Worm (Caenorhabditis elegans) whole organism, L3 larva: ENCODE measurements around the gene alfa-1.

ENCODE experiments used
- R02D3.7 ChIP-seq: fragments of 150-350 bp; optimal IDR thresholded peaks from 2 replicates; lab custom pipeline; 2014; ENCODE audit warnings: missing biosample characterization, missing genetic modification characterization
- ZK546.5 ChIP-seq: sonication (generic microtip); optimal IDR thresholded peaks from 2 replicates; lab custom pipeline; 2017; ENCODE audit warnings: missing biosample characterization, missing genetic modification characterization
- aly-2 ChIP-seq: fragments of 150-350 bp; optimal IDR thresholded peaks from 2 replicates; lab custom pipeline; 2014; ENCODE audit warnings: missing biosample characterization, missing genetic modification characterization
- ama-1 ChIP-seq: fragments of 150-350 bp; optimal IDR thresholded peaks from 2 replicates; lab custom pipeline; 2018
- ceh-82 ChIP-seq: fragments of 150-350 bp; optimal IDR thresholded peaks from 2 replicates; lab custom pipeline; 2014; ENCODE audit warnings: missing biosample characterization, missing genetic modification characterization
- ceh-9 ChIP-seq: sonication (generic microtip); optimal IDR thresholded peaks from 2 replicates; lab custom pipeline; 2018; ENCODE audit warnings: missing biosample characterization, missing genetic modification characterization
- egl-27 ChIP-seq: sonication (generic microtip); optimal IDR thresholded peaks from 4 replicates; lab custom pipeline; 2017; ENCODE audit warnings: missing biosample characterization, missing genetic modification reagents, missing genetic modification characterization
- elt-2 ChIP-seq: sonication (generic microtip); optimal IDR thresholded peaks from 2 replicates; lab custom pipeline; 2016; ENCODE audit warnings: missing genetic modification reagents, mild to moderate bottlenecking, missing genetic modification characterization, missing compliant biosample characterization
- elt-3 ChIP-seq, 3 experiments: fragments of 150-350 bp in 1 of 3; sonication (generic microtip) in 2 of 3; optimal IDR thresholded peaks; 2 replicates in 2 of 3; 4 replicates in 1 of 3; lab custom pipeline; 2014 to 2017; ENCODE audit warnings: missing biosample characterization in 3 of 3, missing genetic modification characterization in 3 of 3
- eor-1 ChIP-seq, 2 experiments: fragments of 150-350 bp; optimal IDR thresholded peaks; 2 replicates each; lab custom pipeline; 2014 to 2018; ENCODE audit warnings: missing biosample characterization in 2 of 2, missing genetic modification characterization in 2 of 2
- fkh-2 ChIP-seq: fragments of 150-350 bp; optimal IDR thresholded peaks from 2 replicates; lab custom pipeline; 2014; ENCODE audit warnings: missing biosample characterization, missing genetic modification reagents, missing genetic modification characterization
- fos-1 ChIP-seq: fragments of 150-350 bp; optimal IDR thresholded peaks from 2 replicates; lab custom pipeline; 2014; ENCODE audit warnings: missing biosample characterization, missing genetic modification characterization
- hmg-11 ChIP-seq: sonication (generic microtip); optimal IDR thresholded peaks from 2 replicates; lab custom pipeline; 2016; ENCODE audit warnings: missing genetic modification characterization, missing compliant biosample characterization
- jun-1 ChIP-seq: fragments of 150-350 bp; optimal IDR thresholded peaks from 2 replicates; lab custom pipeline; 2014; ENCODE audit warnings: missing biosample characterization, missing genetic modification reagents, missing genetic modification characterization
- lin-15B ChIP-seq: fragments of 150-350 bp; optimal IDR thresholded peaks from 2 replicates; lab custom pipeline; 2014; ENCODE audit warnings: missing biosample characterization, missing genetic modification characterization
- mml-1 ChIP-seq: fragments of 150-350 bp; sonication (generic microtip); optimal IDR thresholded peaks from 3 replicates; lab custom pipeline; 2014; ENCODE audit warnings: missing biosample characterization, missing genetic modification characterization
- nfya-1 ChIP-seq: sonication (generic microtip); optimal IDR thresholded peaks from 2 replicates; lab custom pipeline; 2017; ENCODE audit warnings: missing genetic modification characterization, mild to moderate bottlenecking, missing compliant biosample characterization, antibody characterized with exemption, moderate library complexity; ENCODE audit not compliant: insufficient read depth
- nhr-11 ChIP-seq: fragments of 150-350 bp; optimal IDR thresholded peaks from 2 replicates; lab custom pipeline; 2014; ENCODE audit warnings: missing biosample characterization, missing genetic modification characterization
- nhr-12 ChIP-seq: fragments of 150-350 bp; optimal IDR thresholded peaks from 2 replicates; lab custom pipeline; 2014; ENCODE audit warnings: missing biosample characterization, missing genetic modification characterization
- nhr-23 ChIP-seq: fragments of 150-350 bp; optimal IDR thresholded peaks from 2 replicates; lab custom pipeline; 2014; ENCODE audit warnings: missing biosample characterization, missing genetic modification reagents, missing genetic modification characterization
- nhr-25 ChIP-seq: sonication (generic microtip); optimal IDR thresholded peaks from 2 replicates; lab custom pipeline; 2017; ENCODE audit warnings: missing biosample characterization, missing genetic modification characterization
- nhr-43 ChIP-seq: sonication (generic microtip); optimal IDR thresholded peaks from 2 replicates; lab custom pipeline; 2016; ENCODE audit warnings: mild to moderate bottlenecking, missing genetic modification characterization, missing compliant biosample characterization; ENCODE audit not compliant: poor library complexity, severe bottlenecking
- nhr-67 ChIP-seq: fragments of 150-350 bp; optimal IDR thresholded peaks from 2 replicates; lab custom pipeline; 2014; ENCODE audit warnings: missing biosample characterization, missing genetic modification characterization
- pha-4 ChIP-seq: fragments of 150-350 bp; optimal IDR thresholded peaks from 2 replicates; lab custom pipeline; 2014; ENCODE audit warnings: missing biosample characterization, missing genetic modification reagents, missing genetic modification characterization
- pqm-1 ChIP-seq: fragments of 150-350 bp; optimal IDR thresholded peaks from 2 replicates; lab custom pipeline; 2017; ENCODE audit warnings: missing biosample characterization, missing genetic modification characterization, inconsistent platforms
- skn-1 ChIP-seq: fragments of 150-350 bp; optimal IDR thresholded peaks from 2 replicates; lab custom pipeline; 2014; ENCODE audit warnings: missing biosample characterization, missing genetic modification characterization
- unc-39 ChIP-seq: sonication (generic microtip); optimal IDR thresholded peaks from 4 replicates; lab custom pipeline; 2017; ENCODE audit warnings: missing biosample characterization, missing genetic modification characterization
- ztf-4 ChIP-seq: fragments of 150-350 bp; optimal IDR thresholded peaks from 2 replicates; lab custom pipeline; 2014; ENCODE audit warnings: missing biosample characterization, missing genetic modification characterization

The alfa-1 gene

ce11 chrII:7628640-7629039, 33.7 kb downstream of the alfa-1 start:
- TF ChIP-seq unc-39 (tag; lab: Kevin White, UChicago) (no peak), ceh-82 (tag; lab: Kevin White, UChicago) (no peak), R02D3.7 (tag; lab: Kevin White, UChicago) (no peak), aly-2 (tag; lab: Kevin White, UChicago) (no peak), fos-1 (tag; lab: Kevin White, UChicago) (no peak), ceh-9 (tag; lab: Kevin White, UChicago) (no peak), nhr-11 (tag; lab: Kevin White, UChicago) (no peak), nhr-25 (peak; percentile 20), nhr-43 (tag; lab: Kevin White, UChicago) (peak; percentile 5), fkh-2 (tag; lab: Kevin White, UChicago) (no peak), ztf-4 (tag; lab: Kevin White, UChicago) (no peak), ama-1 (no peak)

DNA sequence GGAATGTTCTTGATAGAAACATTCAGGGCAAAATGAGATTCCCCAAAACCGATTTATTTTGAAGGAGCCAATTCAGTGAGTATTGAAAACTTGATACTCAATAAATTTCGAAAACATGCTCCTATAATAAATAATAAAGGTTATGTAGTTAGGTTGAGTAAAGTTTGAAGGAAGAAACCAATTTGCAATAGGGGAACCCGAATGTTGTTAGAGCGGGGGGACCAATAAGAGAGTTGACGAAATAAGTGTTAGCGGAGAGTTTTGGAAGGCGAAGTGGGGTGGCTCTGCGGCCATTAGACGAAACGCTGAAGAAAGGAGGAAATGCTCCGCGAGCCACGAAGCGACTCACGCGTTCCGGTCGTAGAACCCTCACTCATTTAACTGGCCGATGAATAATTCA, 37.3 kb downstream of the alfa-1 start:
- no peak for TF ChIP-seq skn-1 (tag; lab: Kevin White, UChicago)
- TF ChIP-seq pqm-1: no peak
- no peak for TF ChIP-seq nhr-43 (tag; lab: Kevin White, UChicago)
- no peak for TF ChIP-seq fos-1 (tag; lab: Kevin White, UChicago)
- TF ChIP-seq nfya-1 (tag; lab: Kevin White, UChicago): peak; percentile 33
- TF ChIP-seq ceh-9 (tag; lab: Kevin White, UChicago): no peak
- no peak for TF ChIP-seq eor-1 (tag; optimal IDR thresholded peaks at IDR 0.05; lab: Kevin White, UChicago)
- no peak for TF ChIP-seq nhr-67
- TF ChIP-seq, all 47 proteins: peak for 1

DNA sequence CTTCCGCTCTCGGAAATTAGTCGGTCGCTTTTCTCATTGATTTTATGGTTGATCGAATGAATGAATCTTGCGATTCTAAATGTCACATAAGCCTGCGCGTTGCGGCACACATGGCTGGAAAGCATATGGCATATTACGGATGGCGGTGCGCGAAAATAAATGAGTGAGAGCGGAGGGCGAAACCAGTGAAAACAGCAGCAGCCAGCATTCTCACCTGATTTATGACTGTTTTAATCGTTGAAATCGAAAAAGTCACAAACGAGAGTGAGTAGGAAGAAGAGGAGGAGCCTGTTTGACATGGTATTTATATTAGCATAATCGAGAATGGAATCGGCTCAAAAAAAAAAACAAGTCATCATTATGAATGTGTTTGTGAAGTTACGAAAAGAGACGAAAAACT, 38.0 kb downstream of the alfa-1 start:
- no peak for TF ChIP-seq ama-1
- TF ChIP-seq aly-2 (tag; lab: Kevin White, UChicago): no peak
- TF ChIP-seq ztf-4 (tag; lab: Kevin White, UChicago): no peak
- no peak for TF ChIP-seq nhr-67

DNA sequence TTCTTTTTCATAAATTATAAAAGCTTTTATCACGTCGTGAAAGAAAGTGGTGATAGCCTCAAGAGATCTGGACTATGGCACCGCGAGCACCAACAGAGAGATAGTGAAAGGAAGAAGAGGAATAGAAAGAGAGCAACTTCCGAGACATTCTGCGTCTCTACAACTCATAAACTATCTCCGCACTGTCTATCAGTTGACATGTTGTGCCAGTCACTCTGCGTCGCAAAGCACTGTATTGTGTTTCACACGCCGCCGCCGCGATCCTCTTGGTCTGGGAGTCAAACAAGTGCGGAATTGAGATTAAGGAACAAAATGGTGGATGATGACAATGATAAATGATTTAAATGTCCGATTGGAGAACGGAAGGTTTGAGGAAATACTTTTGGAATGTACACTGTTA, 38.9 kb downstream of the alfa-1 start:
- TF ChIP-seq nfya-1 (tag; lab: Kevin White, UChicago) (peak; percentile 7), pqm-1 (peak; percentile 38), nhr-67 (no peak), eor-1 (tag; optimal IDR thresholded peaks at IDR 0.05; lab: Kevin White, UChicago) (no peak), pha-4 (tag; lab: Kevin White, UChicago) (peak; percentile 70), mml-1 (tag; lab: Kevin White, UChicago) (no peak), jun-1 (tag; lab: Kevin White, UChicago) (peak; percentile 43), elt-2 (peak; percentile 76)
- TF ChIP-seq, all 47 proteins: peak for 5

ce11 chrII:7621513-7621912, 40.8 kb downstream of the alfa-1 start:
- TF ChIP-seq eor-1 (tag; optimal IDR thresholded peaks at IDR 0.05; lab: Kevin White, UChicago): no peak
- TF ChIP-seq nhr-23 (tag; lab: Kevin White, UChicago): peak; percentile 36

DNA sequence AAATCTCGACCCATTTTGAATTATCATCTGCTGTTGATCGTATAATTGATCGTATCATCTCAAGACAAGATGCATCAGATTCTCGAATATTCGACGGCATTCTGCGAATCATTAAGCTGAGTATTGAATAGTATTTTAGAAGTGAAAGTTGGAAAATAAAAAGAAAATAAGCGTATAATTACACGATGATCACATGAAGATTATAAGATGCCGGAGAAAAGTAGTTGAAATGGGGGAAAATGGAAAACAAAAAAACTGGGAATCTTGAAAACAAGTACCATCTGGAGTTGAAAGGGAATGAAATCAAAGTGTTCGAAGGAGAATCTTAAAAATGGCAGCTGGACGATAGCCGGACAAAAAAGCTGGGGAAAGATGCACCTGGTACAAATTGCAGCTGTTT, 41.9 kb downstream of the alfa-1 start, which contains the start of gene R07G3.8:
Gene R07G3.8 (minus strand): TSS at position 101 of the 400 bp plus-strand sequence.
- TF ChIP-seq egl-27 (tag; lab: Kevin White, UChicago) (no peak), nhr-12 (tag; lab: Kevin White, UChicago) (no peak), ZK546.5 (tag; lab: Kevin White, UChicago) (no peak), hmg-11 (tag; lab: Kevin White, UChicago) (no peak), nhr-11 (tag; lab: Kevin White, UChicago) (no peak)

ce11 chrII:7618212-7618611, 44.1 kb downstream of the alfa-1 start:
- TF ChIP-seq lin-15B (tag; lab: Kevin White, UChicago) (no peak), pha-4 (tag; lab: Kevin White, UChicago) (peak; percentile 5), pqm-1 (peak; percentile 52), elt-2 (peak; percentile 37)

DNA sequence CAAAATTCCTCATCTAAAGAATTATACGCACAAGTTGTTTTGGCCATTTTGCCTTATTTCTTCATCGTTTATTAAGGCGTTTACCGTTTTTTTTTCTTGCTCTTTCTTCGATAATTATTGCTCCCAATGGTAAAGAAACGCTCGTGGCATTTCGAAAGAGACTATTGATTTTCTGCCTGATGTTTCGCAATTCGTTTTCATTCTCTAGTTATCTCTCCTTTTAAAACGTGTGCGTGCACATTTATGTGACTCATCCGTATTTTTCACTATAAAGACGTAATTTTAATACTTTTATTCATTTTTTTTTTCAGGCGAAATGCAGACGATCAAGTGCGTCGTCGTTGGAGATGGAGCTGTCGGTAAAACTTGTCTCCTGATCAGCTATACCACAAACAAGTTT, 46.2 kb downstream of the alfa-1 start, which contains the start of gene cdc-42:
Gene cdc-42 (plus strand): TSS at position 312 of the 400 bp plus-strand sequence.
- peak; percentile 16 for TF ChIP-seq ama-1
- no peak for TF ChIP-seq elt-3 (tag; optimal IDR thresholded peaks at IDR 0.05; lab: Kevin White, UChicago)
